Worm (Caenorhabditis elegans) whole organism, mixed stage, embryonic: ENCODE measurements around the gene D2045.8.

Source experiments
- ces-1 ChIP-seq: fragments of 150-350 bp; optimal IDR thresholded peaks from 2 replicates; lab custom pipeline; 2014; ENCODE audit warnings: missing biosample characterization, missing genetic modification reagents, missing genetic modification characterization
- nhr-12 ChIP-seq: fragments of 150-350 bp; optimal IDR thresholded peaks from 2 replicates; lab custom pipeline; 2014; ENCODE audit warnings: missing biosample characterization, missing genetic modification characterization
- nhr-2 ChIP-seq: fragments of 150-350 bp; optimal IDR thresholded peaks from 2 replicates; lab custom pipeline; 2014; ENCODE audit warnings: missing biosample characterization, missing genetic modification characterization
- nhr-28 ChIP-seq: fragments of 150-350 bp; optimal IDR thresholded peaks from 2 replicates; lab custom pipeline; 2014; ENCODE audit warnings: missing biosample characterization, missing genetic modification characterization
- nhr-76 ChIP-seq: sonication (generic microtip); optimal IDR thresholded peaks from 2 replicates; lab custom pipeline; 2017; ENCODE audit warnings: missing biosample characterization, missing genetic modification characterization
- pha-4 ChIP-seq: fragments of 150-350 bp; optimal IDR thresholded peaks from 2 replicates; lab custom pipeline; 2018; ENCODE audit warnings: missing biosample characterization, missing genetic modification reagents, missing genetic modification characterization
- snpc-4 ChIP-seq: fragments of 150-350 bp; optimal IDR thresholded peaks from 2 replicates; lab custom pipeline; 2014; ENCODE audit warnings: missing biosample characterization, missing genetic modification characterization
- unc-62 ChIP-seq: fragments of 150-350 bp; optimal IDR thresholded peaks from 2 replicates; lab custom pipeline; 2014; ENCODE audit warnings: missing biosample characterization, missing genetic modification reagents, missing genetic modification characterization
- ztf-11 ChIP-seq: fragments of 150-350 bp; optimal IDR thresholded peaks from 2 replicates; lab custom pipeline; 2014; ENCODE audit warnings: missing biosample characterization, missing genetic modification characterization

DNA sequence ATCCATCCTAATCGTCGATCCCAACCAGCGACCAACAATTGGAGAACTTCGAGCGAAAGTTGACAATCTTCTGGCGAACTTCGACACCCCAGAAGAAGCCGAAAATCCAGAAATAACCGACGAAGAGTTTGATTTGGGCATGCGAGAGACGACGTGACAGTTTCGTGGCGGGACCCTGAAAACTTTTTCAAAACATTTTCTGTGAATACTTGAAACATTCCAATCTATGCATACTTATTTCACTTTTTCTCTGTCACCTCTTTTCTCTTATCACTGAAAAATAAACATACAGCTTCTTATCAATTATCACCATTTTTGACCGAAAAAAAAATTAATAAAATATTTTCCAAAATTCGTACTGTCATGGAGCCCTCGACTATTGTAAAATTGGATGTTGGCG, at the start of gene D2045.8:
- TF ChIP-seq unc-62 (GFP tag; lab: Kevin White, UChicago) = no peak
- no peak for TF ChIP-seq nhr-12 (tag; lab: Kevin White, UChicago)
- no peak for TF ChIP-seq ztf-11
- TF ChIP-seq nhr-28 (tag; lab: Kevin White, UChicago) = no peak
- TF ChIP-seq ces-1 (GFP tag; lab: Kevin White, UChicago) = no peak
- TF ChIP-seq snpc-4 (tag; lab: Kevin White, UChicago) = no peak
- TF ChIP-seq nhr-2 (tag; lab: Kevin White, UChicago) = no peak
- no peak for TF ChIP-seq nhr-76 (tag; lab: Kevin White, UChicago)
- TF ChIP-seq pha-4 (tag; lab: Kevin White, UChicago) = no peak
